Fruit fly (Drosophila melanogaster) whole organism, embryonic: ENCODE measurements around the gene CG32568.

Experiments used
- ATbp ChIP-seq: fragments of 200-800 bp; sonication (Bioruptor generic); optimal IDR thresholded peaks from 2 replicates; lab custom pipeline; 2017; ENCODE audit warnings: missing biosample characterization, mild to moderate bottlenecking, missing genetic modification characterization, missing genetic modification reagents
- Atf-2 ChIP-seq: fragments of 200-800 bp; sonication (Bioruptor generic); optimal IDR thresholded peaks from 2 replicates; lab custom pipeline; 2016; ENCODE audit warnings: missing biosample characterization, missing genetic modification characterization
- BEAF-32 ChIP-seq: fragments of 200-800 bp; sonication (Bioruptor generic); optimal IDR thresholded peaks from 3 replicates; lab custom pipeline; 2017; ENCODE audit warnings: missing biosample characterization, missing genetic modification characterization, mild to moderate bottlenecking, moderate library complexity, missing genetic modification reagents
- C15 ChIP-seq: fragments of 200-800 bp; sonication (Bioruptor generic); IDR thresholded peaks from 3 replicates; pipeline ENCODE4 v1.3.6; 2022; ENCODE audit warnings: missing biosample characterization, missing genetic modification characterization
- CG10147 ChIP-seq: fragments of 200-800 bp; sonication (Bioruptor generic); optimal IDR thresholded peaks from 2 replicates; lab custom pipeline; 2019; ENCODE audit warnings: missing biosample characterization, mild to moderate bottlenecking, missing genetic modification characterization, moderate library complexity
- CG10979 ChIP-seq: fragments of 200-800 bp; sonication (Bioruptor generic); optimal IDR thresholded peaks from 2 replicates; lab custom pipeline; 2018; ENCODE audit warnings: missing biosample characterization, mild to moderate bottlenecking, missing genetic modification characterization, moderate library complexity
- CG11398 ChIP-seq: fragments of 200-800 bp; sonication (Bioruptor generic); optimal IDR thresholded peaks from 2 replicates; lab custom pipeline; 2016; ENCODE audit warnings: missing biosample characterization, missing genetic modification characterization
- CG12071 ChIP-seq: fragments of 200-800 bp; sonication (Bioruptor generic); optimal IDR thresholded peaks from 3 replicates; lab custom pipeline; 2018; ENCODE audit warnings: missing biosample characterization, mild to moderate bottlenecking, missing genetic modification characterization
- CG12236 ChIP-seq: fragments of 200-800 bp; sonication (Bioruptor generic); optimal IDR thresholded peaks from 2 replicates; lab custom pipeline; 2016; ENCODE audit warnings: missing biosample characterization, missing genetic modification characterization
- CG12942 ChIP-seq: fragments of 200-800 bp; sonication (Bioruptor generic); optimal IDR thresholded peaks from 3 replicates; lab custom pipeline; 2016; ENCODE audit warnings: missing biosample characterization, missing genetic modification characterization
- CG13123 ChIP-seq: fragments of 200-800 bp; sonication (Bioruptor generic); optimal IDR thresholded peaks from 2 replicates; lab custom pipeline; 2016; ENCODE audit warnings: missing biosample characterization, missing genetic modification characterization
- CG15073 ChIP-seq: fragments of 200-800 bp; sonication (Bioruptor generic); optimal IDR thresholded peaks from 2 replicates; lab custom pipeline; 2016; ENCODE audit warnings: missing biosample characterization, missing genetic modification characterization
- CG15601 ChIP-seq: fragments of 200-800 bp; sonication (Bioruptor generic); optimal IDR thresholded peaks from 3 replicates; lab custom pipeline; 2019; ENCODE audit warnings: missing biosample characterization, mild to moderate bottlenecking, missing genetic modification characterization, moderate library complexity
- CG17612 ChIP-seq: fragments of 200-800 bp; sonication (Bioruptor generic); IDR thresholded peaks from 2 replicates; pipeline ENCODE4 v1.3.6; 2022; ENCODE audit warnings: missing biosample characterization, missing genetic modification characterization
- CG17829 ChIP-seq: fragments of 200-800 bp; optimal IDR thresholded peaks from 2 replicates; lab custom pipeline; 2019; ENCODE audit warnings: missing biosample characterization, mild to moderate bottlenecking, missing genetic modification characterization, moderate library complexity
- CG2116 ChIP-seq: fragments of 200-800 bp; sonication (Bioruptor generic); optimal IDR thresholded peaks from 3 replicates; lab custom pipeline; 2018; ENCODE audit warnings: missing biosample characterization, mild to moderate bottlenecking, missing genetic modification characterization
- CG2199 ChIP-seq: fragments of 200-800 bp; sonication (Bioruptor generic); IDR thresholded peaks from 3 replicates; pipeline ENCODE4 v1.3.6; 2022; ENCODE audit warnings: missing biosample characterization, missing genetic modification characterization
- CG30020 ChIP-seq: fragments of 200-800 bp; optimal IDR thresholded peaks from 2 replicates; lab custom pipeline; 2019; ENCODE audit warnings: missing biosample characterization, mild to moderate bottlenecking, missing genetic modification characterization, moderate library complexity
- CG3163 ChIP-seq: fragments of 200-800 bp; sonication (Bioruptor generic); optimal IDR thresholded peaks from 3 replicates; lab custom pipeline; 2016; ENCODE audit warnings: missing biosample characterization, missing genetic modification characterization
- CG3407 ChIP-seq: fragments of 200-800 bp; sonication (Bioruptor generic); optimal IDR thresholded peaks from 2 replicates; lab custom pipeline; 2018; ENCODE audit warnings: missing biosample characterization, mild to moderate bottlenecking, missing genetic modification characterization
- CG34376 ChIP-seq: fragments of 200-800 bp; sonication (Bioruptor generic); optimal IDR thresholded peaks from 2 replicates; lab custom pipeline; 2018; ENCODE audit warnings: missing biosample characterization, mild to moderate bottlenecking, missing genetic modification characterization
- CG3847 ChIP-seq: fragments of 200-800 bp; sonication (Bioruptor generic); IDR thresholded peaks from 2 replicates; pipeline ENCODE4 v1.3.6; 2022; ENCODE audit warnings: missing biosample characterization, missing genetic modification characterization
- CG4424 ChIP-seq: fragments of 200-800 bp; sonication (Bioruptor generic); optimal IDR thresholded peaks from 3 replicates; lab custom pipeline; 2016; ENCODE audit warnings: missing biosample characterization, missing genetic modification characterization
- CG4707 ChIP-seq: fragments of 200-800 bp; sonication (Bioruptor generic); optimal IDR thresholded peaks from 2 replicates; lab custom pipeline; 2018; ENCODE audit warnings: missing biosample characterization, mild to moderate bottlenecking, missing genetic modification characterization, moderate library complexity
- CG5245 ChIP-seq: fragments of 200-800 bp; sonication (Bioruptor generic); optimal IDR thresholded peaks from 3 replicates; lab custom pipeline; 2016; ENCODE audit warnings: missing biosample characterization, missing genetic modification characterization
- CG8924 ChIP-seq: fragments of 200-800 bp; optimal IDR thresholded peaks from 3 replicates; lab custom pipeline; 2019; ENCODE audit warnings: missing biosample characterization, mild to moderate bottlenecking, missing genetic modification characterization, moderate library complexity
- D19A ChIP-seq: fragments of 200-800 bp; optimal IDR thresholded peaks from 3 replicates; lab custom pipeline; 2019; ENCODE audit warnings: missing biosample characterization, mild to moderate bottlenecking, missing genetic modification characterization, moderate library complexity
- Dfd ChIP-seq, 2 experiments: fragments of >200 bp; optimal IDR thresholded peaks; 2 replicates each; lab custom pipeline; 2017; ENCODE audit warnings: missing biosample characterization in 2 of 2, missing genetic modification characterization in 2 of 2
- Dp ChIP-seq: fragments of 200-800 bp; sonication (Bioruptor generic); optimal IDR thresholded peaks from 2 replicates; lab custom pipeline; 2018; ENCODE audit warnings: missing biosample characterization, mild to moderate bottlenecking, missing genetic modification characterization, moderate library complexity
- ERR ChIP-seq: fragments of 200-800 bp; sonication (Bioruptor generic); optimal IDR thresholded peaks from 2 replicates; lab custom pipeline; 2016; ENCODE audit warnings: missing biosample characterization, missing genetic modification characterization
- Gsc ChIP-seq: fragments of 200-800 bp; sonication (Bioruptor generic); IDR thresholded peaks from 2 replicates; pipeline ENCODE4 v1.3.6; 2022; ENCODE audit warnings: missing biosample characterization, missing genetic modification characterization
- H15 ChIP-seq: fragments of 200-800 bp; sonication (Bioruptor generic); IDR thresholded peaks from 3 replicates; pipeline ENCODE4 v1.3.6; 2022; ENCODE audit warnings: missing biosample characterization, missing genetic modification characterization
- HHEX ChIP-seq: fragments of 200-800 bp; sonication (Bioruptor generic); optimal IDR thresholded peaks from 3 replicates; lab custom pipeline; 2017; ENCODE audit warnings: missing biosample characterization, mild to moderate bottlenecking, missing genetic modification characterization, missing genetic modification reagents
- HLH3B ChIP-seq: fragments of 200-800 bp; sonication (Bioruptor generic); IDR thresholded peaks from 2 replicates; pipeline ENCODE4 v1.3.6; 2022; ENCODE audit warnings: missing biosample characterization, missing genetic modification characterization
- HmgD ChIP-seq: fragments of 200-800 bp; sonication (Bioruptor generic); optimal IDR thresholded peaks from 3 replicates; lab custom pipeline; 2016; ENCODE audit warnings: missing biosample characterization, missing genetic modification characterization
- MBD-R2 ChIP-seq: fragments of 200-800 bp; sonication (Bioruptor generic); IDR thresholded peaks from 2 replicates; pipeline ENCODE4 v1.3.6; 2022; ENCODE audit warnings: missing biosample characterization, missing genetic modification characterization
- Nf-YC ChIP-seq: fragments of 200-800 bp; optimal IDR thresholded peaks from 3 replicates; lab custom pipeline; 2019; ENCODE audit warnings: missing biosample characterization, mild to moderate bottlenecking, missing genetic modification characterization, moderate library complexity
- NfI ChIP-seq: fragments of 200-800 bp; sonication (Bioruptor generic); optimal IDR thresholded peaks from 3 replicates; lab custom pipeline; 2018; ENCODE audit warnings: missing biosample characterization, mild to moderate bottlenecking, missing genetic modification characterization, moderate library complexity
- Oli ChIP-seq: fragments of 200-800 bp; sonication (Bioruptor generic); optimal IDR thresholded peaks from 2 replicates; lab custom pipeline; 2018; ENCODE audit warnings: missing biosample characterization, mild to moderate bottlenecking, missing genetic modification characterization, moderate library complexity
- Optix ChIP-seq: fragments of 200-800 bp; sonication (Bioruptor generic); IDR thresholded peaks from 3 replicates; pipeline ENCODE4 v1.3.6; 2022; ENCODE audit warnings: missing biosample characterization, missing genetic modification characterization
- Poxn ChIP-seq: fragments of 200-800 bp; sonication (Bioruptor generic); IDR thresholded peaks from 2 replicates; pipeline ENCODE4 v1.3.6; 2022; ENCODE audit warnings: missing biosample characterization, missing genetic modification characterization
- aop ChIP-seq: fragments of 200-800 bp; sonication (Bioruptor generic); IDR thresholded peaks from 2 replicates; pipeline ENCODE4 v1.3.6; 2022; ENCODE audit warnings: missing biosample characterization, missing genetic modification characterization
- ems ChIP-seq: fragments of 200-800 bp; sonication (Bioruptor generic); optimal IDR thresholded peaks from 3 replicates; lab custom pipeline; 2016; ENCODE audit warnings: missing biosample characterization, missing genetic modification characterization
- esg ChIP-seq: fragments of 200-800 bp; sonication (Bioruptor generic); conservative IDR thresholded peaks from 2 replicates; pipeline ENCODE4 v1.3.6; 2022; ENCODE audit warnings: missing biosample characterization, missing genetic modification characterization
- eyg ChIP-seq: fragments of 200-800 bp; sonication (Bioruptor generic); optimal IDR thresholded peaks from 3 replicates; lab custom pipeline; 2016; ENCODE audit warnings: missing biosample characterization, missing genetic modification characterization
- maf-S ChIP-seq: fragments of 200-800 bp; sonication (Bioruptor generic); optimal IDR thresholded peaks from 2 replicates; lab custom pipeline; 2016; ENCODE audit warnings: missing biosample characterization, missing genetic modification characterization
- oc ChIP-seq: fragments of 200-800 bp; sonication (Bioruptor generic); optimal IDR thresholded peaks from 2 replicates; lab custom pipeline; 2018; ENCODE audit warnings: missing biosample characterization, mild to moderate bottlenecking, missing genetic modification characterization, moderate library complexity
- phol ChIP-seq: fragments of 200-800 bp; sonication (Bioruptor generic); optimal IDR thresholded peaks from 3 replicates; lab custom pipeline; 2018; ENCODE audit warnings: missing biosample characterization, mild to moderate bottlenecking, missing genetic modification characterization, moderate library complexity
- prd ChIP-seq, 3 experiments: fragments of >200 bp in 2 of 3; fragments of 200-800 bp in 1 of 3; sonication (Bioruptor generic) in 1 of 3; optimal IDR thresholded peaks in 2 of 3; IDR thresholded peaks in 1 of 3; 2 replicates in 2 of 3; 3 replicates in 1 of 3; pipeline versions ENCODE4 v1.3.6 to Lab custom; 2017 to 2022; ENCODE audit warnings: missing biosample characterization in 1 of 3, missing genetic modification characterization in 1 of 3
- sqz ChIP-seq: fragments of 200-800 bp; sonication (Bioruptor generic); optimal IDR thresholded peaks from 3 replicates; lab custom pipeline; 2018; ENCODE audit warnings: missing biosample characterization, mild to moderate bottlenecking, missing genetic modification characterization
- tio ChIP-seq: fragments of 200-800 bp; sonication (Bioruptor generic); optimal IDR thresholded peaks from 2 replicates; lab custom pipeline; 2017; ENCODE audit warnings: missing biosample characterization, missing genetic modification characterization, inconsistent platforms
- tll ChIP-seq, 2 experiments: fragments of 200-800 bp in 1 of 2; fragments of >200 bp in 1 of 2; sonication (Bioruptor generic) in 1 of 2; optimal IDR thresholded peaks; 2 replicates each; lab custom pipeline; 2017 to 2019; ENCODE audit warnings: missing biosample characterization in 2 of 2, missing genetic modification characterization in 2 of 2, mild to moderate bottlenecking in 1 of 2, moderate library complexity in 1 of 2

The CG32568 gene

dm6 chrX:16768770-16769169 is 28.1 kb downstream of the CG32568 start (continued):
- TF ChIP-seq oc (tag; lab: Kevin White, UChicago) (peak; percentile 3), HLH3B (GFP tag; lab: Robert Waterston, UW) (no peak), ems (GFP tag; lab: Kevin White, UChicago) (no peak), CG3163 (GFP tag; lab: Kevin White, UChicago) (no peak), CG30020 (tag; lab: Kevin White, UChicago) (no peak), sqz (GFP tag; lab: Kevin White, UChicago) (no peak), Optix (GFP tag; lab: Robert Waterston, UW) (no peak), CG11398 (GFP tag; lab: Kevin White, UChicago) (no peak), CG10979 (peak; percentile 46), CG8924 (peak; percentile 6), maf-S (GFP tag; lab: Kevin White, UChicago) (no peak), CG12236 (no peak), Gsc (no peak), CG12942 (GFP tag; lab: Kevin White, UChicago) (no peak), eyg (GFP tag; lab: Kevin White, UChicago) (no peak), MBD-R2 (GFP tag; lab: Robert Waterston, UW) (no peak), CG34376 (GFP tag; lab: Kevin White, UChicago) (no peak), CG2116 (GFP tag; lab: Kevin White, UChicago) (no peak), prd (optimal IDR thresholded peaks at IDR 0.05; lab: Kevin White, UChicago) (no peak), prd (GFP tag; IDR thresholded peaks at IDR 0.05; lab: Robert Waterston, UW) (no peak), CG5245 (GFP tag; lab: Kevin White, UChicago) (no peak), phol (tag; lab: Kevin White, UChicago) (peak; percentile 32), ERR (GFP tag; lab: Kevin White, UChicago) (no peak), CG12071 (GFP tag; lab: Kevin White, UChicago) (no peak), CG3847 (GFP tag; lab: Robert Waterston, UW) (no peak), CG17829 (tag; lab: Kevin White, UChicago) (peak; percentile 37), Atf-2 (GFP tag; lab: Kevin White, UChicago) (no peak), Nf-YC (tag; lab: Kevin White, UChicago) (no peak), CG17612 (no peak), CG13123 (GFP tag; lab: Kevin White, UChicago) (no peak), CG3407 (GFP tag; lab: Kevin White, UChicago) (no peak), esg (GFP tag; lab: Robert Waterston, UW) (no peak), Dfd (GFP tag; optimal IDR thresholded peaks at IDR 0.05; lab: Kevin White, UChicago) (no peak), C15 (GFP tag; lab: Robert Waterston, UW) (no peak), HHEX (GFP tag; lab: Kevin White, UChicago) (peak; percentile 15), CG4424 (peak; percentile 5), BEAF-32 (no peak), CG2199 (GFP tag; lab: Robert Waterston, UW) (no peak), HmgD (GFP tag; lab: Kevin White, UChicago) (no peak), aop (GFP tag; lab: Robert Waterston, UW) (no peak), Oli (peak; percentile 37), D19A (tag; lab: Kevin White, UChicago) (peak; percentile 41), tll (GFP tag; optimal IDR thresholded peaks at IDR 0.05; lab: Kevin White, UChicago) (no peak), CG15073 (GFP tag; lab: Kevin White, UChicago) (no peak), NfI (GFP tag; lab: Kevin White, UChicago) (no peak), tio (GFP tag; lab: Kevin White, UChicago) (no peak), CG4707 (GFP tag; lab: Kevin White, UChicago) (no peak), Dp (GFP tag; lab: Kevin White, UChicago) (no peak), CG10147 (no peak), CG15601 (tag; lab: Kevin White, UChicago) (peak; percentile 52), ATbp (GFP tag; lab: Kevin White, UChicago) (peak; percentile 14), Poxn (GFP tag; lab: Robert Waterston, UW) (no peak), H15 (GFP tag; lab: Robert Waterston, UW) (no peak)
